Fruit fly (Drosophila melanogaster) whole organism, prepupa: ENCODE data around the gene Tre1.
A peak's percentile ranks its signal among the peaks of the same experiment; 100 is the strongest.

Experiments
- Blimp-1 ChIP-seq: fragments of 200-800 bp; sonication (Bioruptor generic); optimal IDR thresholded peaks from 3 replicates; lab custom pipeline; 2017; ENCODE audit warnings: missing biosample characterization, missing genetic modification characterization, mild to moderate bottlenecking, moderate library complexity, missing genetic modification reagents
- CG10631 ChIP-seq: fragments of 200-800 bp; sonication (Bioruptor generic); optimal IDR thresholded peaks from 2 replicates; lab custom pipeline; 2016; ENCODE audit warnings: missing biosample characterization, missing genetic modification characterization
- CG11762 ChIP-seq: fragments of 200-800 bp; sonication (Bioruptor generic); optimal IDR thresholded peaks from 3 replicates; lab custom pipeline; 2016; ENCODE audit warnings: missing biosample characterization, missing genetic modification characterization; ENCODE audit not compliant: insufficient read depth
- CG15336 ChIP-seq: fragments of 200-800 bp; sonication (Bioruptor generic); IDR thresholded peaks from 2 replicates; pipeline ENCODE4 v1.3.6; 2022; ENCODE audit warnings: missing biosample characterization, missing genetic modification characterization
- CG16779 ChIP-seq: fragments of 200-800 bp; sonication (Bioruptor generic); optimal IDR thresholded peaks from 3 replicates; lab custom pipeline; 2017; ENCODE audit warnings: missing biosample characterization, mild to moderate bottlenecking, missing genetic modification characterization
- CG31627 ChIP-seq: fragments of 200-800 bp; sonication (Bioruptor generic); optimal IDR thresholded peaks from 3 replicates; lab custom pipeline; 2016; ENCODE audit warnings: missing biosample characterization, missing genetic modification characterization
- CG32006 ChIP-seq: fragments of 200-800 bp; sonication (Bioruptor generic); optimal IDR thresholded peaks from 3 replicates; lab custom pipeline; 2017; ENCODE audit warnings: missing biosample characterization, mild to moderate bottlenecking, missing genetic modification characterization
- CG34406 ChIP-seq: fragments of 200-800 bp; sonication (Bioruptor generic); optimal IDR thresholded peaks from 3 replicates; lab custom pipeline; 2016; ENCODE audit warnings: missing biosample characterization, missing genetic modification characterization
- CG3919 ChIP-seq: fragments of 200-800 bp; sonication (Bioruptor generic); optimal IDR thresholded peaks from 3 replicates; lab custom pipeline; 2016; ENCODE audit warnings: missing biosample characterization, missing genetic modification characterization
- CG4318 ChIP-seq: fragments of 200-800 bp; sonication (Bioruptor generic); optimal IDR thresholded peaks from 3 replicates; lab custom pipeline; 2017; ENCODE audit warnings: missing biosample characterization, mild to moderate bottlenecking, missing genetic modification characterization
- CG6163 ChIP-seq: fragments of 200-800 bp; sonication (Bioruptor generic); IDR thresholded peaks from 3 replicates; pipeline ENCODE4 v1.3.6; 2022; ENCODE audit warnings: missing biosample characterization, missing genetic modification characterization
- CG6276 ChIP-seq: fragments of 200-800 bp; sonication (Bioruptor generic); optimal IDR thresholded peaks from 2 replicates; lab custom pipeline; 2017; ENCODE audit warnings: missing biosample characterization, mild to moderate bottlenecking, missing genetic modification characterization
- CG6792 ChIP-seq: fragments of 200-800 bp; sonication (Bioruptor generic); optimal IDR thresholded peaks from 3 replicates; lab custom pipeline; 2016; ENCODE audit warnings: missing biosample characterization, missing genetic modification characterization
- CG6808 ChIP-seq: fragments of 200-800 bp; sonication (Bioruptor generic); optimal IDR thresholded peaks from 3 replicates; lab custom pipeline; 2017; ENCODE audit warnings: missing biosample characterization, missing genetic modification characterization, mild to moderate bottlenecking, moderate library complexity, missing genetic modification reagents
- CG7368 ChIP-seq: fragments of 200-800 bp; sonication (Bioruptor generic); optimal IDR thresholded peaks from 3 replicates; lab custom pipeline; 2016; ENCODE audit warnings: missing biosample characterization, missing genetic modification characterization
- CG8119 ChIP-seq: fragments of 200-800 bp; sonication (Bioruptor generic); IDR thresholded peaks from 3 replicates; pipeline ENCODE4 v1.3.6; 2022; ENCODE audit warnings: missing biosample characterization, missing genetic modification characterization
- CG8319 ChIP-seq: fragments of 200-800 bp; sonication (Bioruptor generic); optimal IDR thresholded peaks from 3 replicates; lab custom pipeline; 2016; ENCODE audit warnings: missing biosample characterization, missing genetic modification characterization
- CG9139 ChIP-seq: fragments of 200-800 bp; sonication (Bioruptor generic); optimal IDR thresholded peaks from 3 replicates; lab custom pipeline; 2017; ENCODE audit warnings: missing biosample characterization, mild to moderate bottlenecking, missing genetic modification characterization
- Eip78C ChIP-seq: fragments of 200-800 bp; sonication (Bioruptor generic); peaks from one replicate; lab custom pipeline; 2016; ENCODE audit warnings: missing biosample characterization, missing genetic modification characterization
- Eip93F ChIP-seq: fragments of 200-800 bp; sonication (Bioruptor generic); optimal IDR thresholded peaks from 2 replicates; lab custom pipeline; 2016; ENCODE audit warnings: missing biosample characterization, mild to moderate bottlenecking, missing genetic modification characterization
- Ets21C ChIP-seq: fragments of 200-800 bp; sonication (Bioruptor generic); optimal IDR thresholded peaks from 3 replicates; lab custom pipeline; 2016; ENCODE audit warnings: missing biosample characterization, missing genetic modification characterization
- Ets96B ChIP-seq: fragments of 200-800 bp; optimal IDR thresholded peaks from 2 replicates; lab custom pipeline; 2019; ENCODE audit warnings: missing biosample characterization, mild to moderate bottlenecking, missing genetic modification characterization, moderate library complexity
- Gug ChIP-seq: fragments of 200-800 bp; sonication (Bioruptor generic); IDR thresholded peaks from 2 replicates; pipeline ENCODE4 v1.3.6; 2022; ENCODE audit warnings: missing biosample characterization, missing genetic modification characterization
- Hr38 ChIP-seq: sonication (Bioruptor generic); optimal IDR thresholded peaks from 2 replicates; lab custom pipeline; 2016; ENCODE audit warnings: missing biosample characterization, missing genetic modification characterization
- Hr4 ChIP-seq: fragments of 200-800 bp; sonication (Bioruptor generic); optimal IDR thresholded peaks from 3 replicates; lab custom pipeline; 2016; ENCODE audit warnings: missing biosample characterization, missing genetic modification characterization
- Met ChIP-seq: fragments of 200-800 bp; sonication (Bioruptor generic); optimal IDR thresholded peaks from 3 replicates; lab custom pipeline; 2016; ENCODE audit warnings: missing biosample characterization, missing genetic modification characterization
- OdsH ChIP-seq: fragments of 200-800 bp; sonication (Bioruptor generic); optimal IDR thresholded peaks from 3 replicates; lab custom pipeline; 2016; ENCODE audit warnings: missing biosample characterization, missing genetic modification characterization
- Smox ChIP-seq: fragments of 200-800 bp; sonication (Bioruptor generic); optimal IDR thresholded peaks from 3 replicates; lab custom pipeline; 2016; ENCODE audit warnings: missing biosample characterization, missing genetic modification characterization
- Sox102F ChIP-seq: fragments of 200-800 bp; sonication (Bioruptor generic); optimal IDR thresholded peaks from 2 replicates; lab custom pipeline; 2016; ENCODE audit warnings: missing biosample characterization, mild to moderate bottlenecking, missing genetic modification characterization
- Sox15 ChIP-seq: fragments of 200-800 bp; sonication (Bioruptor generic); optimal IDR thresholded peaks from 3 replicates; lab custom pipeline; 2016; ENCODE audit warnings: missing biosample characterization, missing genetic modification characterization
- acj6 ChIP-seq: fragments of 200-800 bp; sonication (Bioruptor generic); optimal IDR thresholded peaks from 3 replicates; lab custom pipeline; 2016; ENCODE audit warnings: missing biosample characterization, missing genetic modification characterization
- cyc ChIP-seq: fragments of 200-800 bp; sonication (Bioruptor generic); optimal IDR thresholded peaks from 3 replicates; lab custom pipeline; 2016; ENCODE audit warnings: missing biosample characterization, missing genetic modification characterization
- dac ChIP-seq: fragments of 200-800 bp; sonication (Bioruptor generic); optimal IDR thresholded peaks from 2 replicates; lab custom pipeline; 2017; ENCODE audit warnings: missing biosample characterization, mild to moderate bottlenecking, missing genetic modification characterization
- dsx ChIP-seq: fragments of 200-800 bp; optimal IDR thresholded peaks from 3 replicates; lab custom pipeline; 2019; ENCODE audit warnings: missing biosample characterization, mild to moderate bottlenecking, missing genetic modification characterization, moderate library complexity; ENCODE audit not compliant: poor library complexity, severe bottlenecking
- eg ChIP-seq: fragments of 200-800 bp; sonication (Bioruptor generic); IDR thresholded peaks from 3 replicates; pipeline ENCODE4 v1.3.6; 2022; ENCODE audit warnings: missing biosample characterization, missing genetic modification characterization
- esn ChIP-seq: fragments of 200-800 bp; sonication (Bioruptor generic); optimal IDR thresholded peaks from 2 replicates; lab custom pipeline; 2016; ENCODE audit warnings: missing biosample characterization, mild to moderate bottlenecking, missing genetic modification characterization, moderate library complexity
- fd59A ChIP-seq: fragments of 200-800 bp; sonication (Bioruptor generic); optimal IDR thresholded peaks from 2 replicates; lab custom pipeline; 2017; ENCODE audit warnings: missing biosample characterization, mild to moderate bottlenecking, missing genetic modification characterization, missing genetic modification reagents
- fkh ChIP-seq: fragments of 200-800 bp; sonication (Bioruptor generic); optimal IDR thresholded peaks from 3 replicates; lab custom pipeline; 2017; ENCODE audit warnings: missing biosample characterization, mild to moderate bottlenecking, missing genetic modification characterization, moderate library complexity
- pdm3 ChIP-seq: fragments of 200-800 bp; sonication (Bioruptor generic); optimal IDR thresholded peaks from 3 replicates; lab custom pipeline; 2016; ENCODE audit warnings: missing biosample characterization, missing genetic modification characterization
- salr ChIP-seq, 2 experiments: fragments of 200-800 bp; sonication (Bioruptor generic); optimal IDR thresholded peaks; 3 replicates each; lab custom pipeline; 2016 to 2018; ENCODE audit warnings: missing biosample characterization in 2 of 2, missing genetic modification characterization in 2 of 2, mild to moderate bottlenecking in 1 of 2
- spab ChIP-seq: fragments of 200-800 bp; sonication (Bioruptor generic); optimal IDR thresholded peaks from 2 replicates; lab custom pipeline; 2017; ENCODE audit warnings: missing biosample characterization, mild to moderate bottlenecking, missing genetic modification characterization, missing genetic modification reagents
- ss ChIP-seq, 2 experiments: fragments of 200-800 bp; sonication (Bioruptor generic); optimal IDR thresholded peaks; 2 replicates in 1 of 2; 3 replicates in 1 of 2; lab custom pipeline; 2017 to 2018; ENCODE audit warnings: mild to moderate bottlenecking in 2 of 2, missing biosample characterization in 2 of 2, missing genetic modification characterization in 2 of 2, moderate library complexity in 1 of 2
- svp ChIP-seq: fragments of 200-800 bp; sonication (Bioruptor generic); peaks from one replicate; lab custom pipeline; 2016; ENCODE audit warnings: missing biosample characterization, missing genetic modification characterization
- vri ChIP-seq: fragments of 200-800 bp; sonication (Bioruptor generic); optimal IDR thresholded peaks from 3 replicates; lab custom pipeline; 2016; ENCODE audit warnings: missing biosample characterization, mild to moderate bottlenecking, missing genetic modification characterization

Gene Tre1

DNA sequence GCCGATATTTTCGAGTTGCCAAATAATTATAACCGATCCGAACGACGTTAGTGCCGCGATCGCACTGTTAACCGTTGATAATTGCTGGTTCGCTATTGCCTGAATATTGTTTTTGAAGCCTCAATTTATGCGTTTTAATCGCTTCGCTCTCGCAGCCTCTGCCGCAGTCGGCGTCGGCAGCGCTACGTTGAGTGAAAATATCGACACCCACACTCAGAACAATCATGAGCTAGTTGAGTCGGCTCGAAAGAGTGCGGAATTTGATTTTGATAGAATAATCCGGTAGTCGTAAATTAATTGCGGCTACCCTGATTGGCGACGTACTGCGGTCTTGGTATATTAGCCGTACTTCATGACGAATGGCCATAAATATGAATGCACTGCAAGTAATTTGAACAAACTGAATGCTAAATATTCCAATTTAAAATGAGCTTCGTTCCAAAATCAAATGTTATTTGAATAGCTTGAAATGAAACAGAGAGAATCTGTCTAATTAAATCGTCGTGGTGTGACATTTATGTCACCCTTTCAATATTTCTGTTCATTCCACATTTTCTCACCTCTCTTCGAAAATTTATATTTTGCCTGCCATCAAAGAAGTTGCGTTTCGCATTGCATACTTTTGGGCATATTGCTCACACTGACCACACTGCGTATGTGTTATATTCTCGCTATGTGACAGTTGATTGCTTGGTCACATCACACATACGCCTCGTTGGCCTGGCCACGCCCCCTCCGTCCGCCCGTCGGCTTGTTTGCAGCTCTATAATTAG, 35.9 kb upstream of the Tre1 start:
- TF ChIP-seq CG16779, result no peak
- TF ChIP-seq esn, result peak; percentile 34
- TF ChIP-seq Eip93F, result no peak
- no peak for TF ChIP-seq CG10631
- TF ChIP-seq salr (GFP tag; optimal IDR thresholded peaks at IDR 0.05; lab: Kevin White, UChicago), result no peak
- TF ChIP-seq Smox (GFP tag; lab: Kevin White, UChicago), result no peak
- no peak for TF ChIP-seq pdm3 (GFP tag; lab: Kevin White, UChicago)
- TF ChIP-seq CG8119, result 0 out of 3 replicates have a peak, but pooled peaks have one; percentile 21
- no peak for TF ChIP-seq OdsH (GFP tag; lab: Kevin White, UChicago)
- no peak for TF ChIP-seq dsx
- TF ChIP-seq svp, result peak; percentile 66
- no peak for TF ChIP-seq CG6276 (GFP tag; lab: Kevin White, UChicago)
- TF ChIP-seq CG6808 (GFP tag; lab: Kevin White, UChicago), result no peak
- peak; percentile 1 for TF ChIP-seq Hr4 (GFP tag; lab: Kevin White, UChicago)
- TF ChIP-seq CG6163 (GFP tag; lab: Robert Waterston, UW), result no peak
- TF ChIP-seq CG9139 (GFP tag; lab: Kevin White, UChicago), result no peak
- TF ChIP-seq Sox15 (GFP tag; lab: Kevin White, UChicago), result no peak
- no peak for TF ChIP-seq Ets96B (tag; lab: Kevin White, UChicago)
- peak; percentile 52 for TF ChIP-seq Eip78C (GFP tag; lab: Kevin White, UChicago)
- peak; percentile 14 for TF ChIP-seq Sox102F (GFP tag; lab: Kevin White, UChicago)
- TF ChIP-seq dac (GFP tag; lab: Kevin White, UChicago), result no peak
- TF ChIP-seq CG15336 (GFP tag; lab: Robert Waterston, UW), result 0 out of 2 replicates have a peak, but pooled peaks have one; percentile 31
- TF ChIP-seq Blimp-1 (GFP tag; lab: Kevin White, UChicago), result no peak
- no peak for TF ChIP-seq Hr38 (GFP tag; lab: Kevin White, UChicago)
- no peak for TF ChIP-seq Met (GFP tag; lab: Kevin White, UChicago)
- no peak for TF ChIP-seq Ets21C (GFP tag; lab: Kevin White, UChicago)
- TF ChIP-seq cyc (GFP tag; lab: Kevin White, UChicago), result no peak
- TF ChIP-seq, all 60 proteins: peak for 7

DNA sequence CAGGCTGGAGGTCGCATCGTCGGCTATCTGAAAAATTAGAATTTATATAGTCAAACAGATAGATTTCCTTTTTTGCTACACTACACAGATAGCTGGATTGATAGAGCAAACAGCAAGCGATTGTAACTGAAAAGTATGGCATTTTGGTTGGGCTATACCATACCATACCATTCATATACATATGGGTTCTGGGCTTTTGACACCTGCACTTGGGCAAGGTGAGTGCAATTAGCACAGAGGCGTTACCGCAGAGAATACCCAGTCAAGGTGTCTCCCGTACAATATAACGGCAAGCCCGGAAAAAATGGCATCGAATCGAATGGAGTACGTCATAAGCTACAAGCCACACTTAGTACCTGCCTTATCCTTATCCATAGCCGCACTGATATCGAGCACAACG, 35.0 kb upstream of the Tre1 start:
- no peak for TF ChIP-seq CG4318
- no peak for TF ChIP-seq CG15336 (GFP tag; lab: Robert Waterston, UW)
- TF ChIP-seq CG16779, result no peak
- TF ChIP-seq Met (GFP tag; lab: Kevin White, UChicago), result no peak
- no peak for TF ChIP-seq acj6

DNA sequence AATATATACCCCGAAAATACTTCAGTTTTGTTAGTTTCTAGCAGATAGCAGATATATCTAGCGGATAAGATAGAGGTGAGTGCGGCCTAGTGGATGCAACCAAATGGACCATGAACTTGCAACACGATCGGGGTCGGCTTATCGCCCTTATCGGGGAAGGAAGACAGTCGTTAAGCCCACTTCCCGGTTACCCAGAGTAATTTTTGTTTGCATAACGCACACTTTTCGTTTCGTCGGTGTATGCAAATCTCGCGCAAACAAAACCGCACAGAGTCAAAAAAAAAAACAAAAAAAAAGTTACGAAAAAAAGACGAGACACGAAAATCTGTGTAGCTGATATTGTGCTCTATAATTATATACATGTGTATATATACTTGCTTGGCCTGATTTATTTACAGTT, 33.2 kb upstream of the Tre1 start:
- TF ChIP-seq svp, result peak; percentile 65
- TF ChIP-seq spab (GFP tag; lab: Kevin White, UChicago), result no peak
- TF ChIP-seq CG6792 (GFP tag; lab: Kevin White, UChicago), result no peak
- TF ChIP-seq Eip78C (GFP tag; lab: Kevin White, UChicago), result peak; percentile 13
- TF ChIP-seq CG6163 (GFP tag; lab: Robert Waterston, UW), result peak; percentile 22; the same call in 1 of the 3 replicates
- TF ChIP-seq, all 60 proteins: peak for 3

DNA sequence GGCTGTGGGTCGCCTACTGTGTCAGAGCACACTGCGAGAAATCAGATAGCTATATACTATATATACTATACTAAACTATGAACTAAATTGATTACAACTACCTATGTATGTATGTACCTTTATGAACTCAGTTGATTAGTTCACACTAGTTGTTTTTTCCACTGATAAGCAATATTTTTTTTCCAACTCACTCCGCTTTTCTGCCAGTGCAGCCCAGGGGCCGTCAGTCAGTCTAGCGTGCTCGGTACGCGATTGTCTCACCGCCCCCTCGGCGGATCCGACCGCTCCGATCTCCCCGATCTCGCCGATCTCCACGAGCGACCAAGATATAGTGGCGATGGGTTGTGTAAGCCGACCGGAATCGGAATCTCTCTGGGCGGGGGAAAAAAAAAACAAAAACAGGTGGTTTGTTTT, 26.1 kb upstream of the Tre1 start:
- TF ChIP-seq CG6276 (GFP tag; lab: Kevin White, UChicago) (peak; percentile 84), CG3919 (peak; percentile 79), CG10631 (peak; percentile 61), CG31627 (no peak), fd59A (peak; percentile 20), ss (GFP tag; optimal IDR thresholded peaks at IDR 0.05; lab: Kevin White, UChicago) (peak; percentile 66 to 74), Gug (GFP tag; lab: Robert Waterston, UW) (peak; percentile 90), CG16779 (peak; percentile 81), CG4318 (peak; percentile 66), Ets21C (GFP tag; lab: Kevin White, UChicago) (no peak), fkh (GFP tag; lab: Kevin White, UChicago) (no peak), eg (GFP tag; lab: Robert Waterston, UW) (peak; percentile 95), Hr38 (GFP tag; lab: Kevin White, UChicago) (no peak), CG8119 (peak; percentile 86), vri (GFP tag; lab: Kevin White, UChicago) (no peak), CG32006 (GFP tag; lab: Kevin White, UChicago) (peak; percentile 83), CG8319 (GFP tag; lab: Kevin White, UChicago) (no peak), CG34406 (peak; percentile 12), CG7368 (GFP tag; lab: Kevin White, UChicago) (peak; percentile 38), CG11762 (GFP tag; lab: Kevin White, UChicago) (peak; percentile 59), CG6163 (GFP tag; lab: Robert Waterston, UW) (peak; percentile 94), CG15336 (GFP tag; lab: Robert Waterston, UW) (peak; percentile 93)
